Fruit fly (Drosophila melanogaster) whole organism, adult: ENCODE results near the gene Sfp33A1.

Experiments
- CG12768 ChIP-seq: fragments of 200-800 bp; sonication (Bioruptor generic); optimal IDR thresholded peaks from 2 replicates; lab custom pipeline; 2017; ENCODE audit warnings: missing biosample characterization, missing genetic modification characterization, mild to moderate bottlenecking, moderate library complexity, missing genetic modification reagents
- CG14711 ChIP-seq: fragments of 200-800 bp; sonication (Bioruptor generic); optimal IDR thresholded peaks from 2 replicates; lab custom pipeline; 2018; ENCODE audit warnings: missing biosample characterization, mild to moderate bottlenecking, missing genetic modification characterization, moderate library complexity
- CG1620 ChIP-seq: fragments of 200-800 bp; sonication (Bioruptor generic); optimal IDR thresholded peaks from 2 replicates; lab custom pipeline; 2016; ENCODE audit warnings: missing biosample characterization, missing genetic modification characterization
- CG33017 ChIP-seq: fragments of 200-800 bp; sonication (Bioruptor generic); optimal IDR thresholded peaks from 2 replicates; lab custom pipeline; 2018; ENCODE audit warnings: missing biosample characterization, mild to moderate bottlenecking, missing genetic modification characterization, moderate library complexity
- CG5204 ChIP-seq: fragments of 200-800 bp; sonication (Bioruptor generic); optimal IDR thresholded peaks from 2 replicates; lab custom pipeline; 2016; ENCODE audit warnings: missing biosample characterization, missing genetic modification characterization
- CG7045 ChIP-seq: fragments of 200-800 bp; sonication (Bioruptor generic); optimal IDR thresholded peaks from 2 replicates; lab custom pipeline; 2017; ENCODE audit warnings: missing biosample characterization, mild to moderate bottlenecking, missing genetic modification characterization
- CG7101 ChIP-seq: fragments of 200-800 bp; sonication (Bioruptor generic); optimal IDR thresholded peaks from 2 replicates; lab custom pipeline; 2018; ENCODE audit warnings: missing biosample characterization, mild to moderate bottlenecking, missing genetic modification characterization, moderate library complexity
- Clk ChIP-seq: fragments of 200-800 bp; sonication (Bioruptor generic); optimal IDR thresholded peaks from 2 replicates; lab custom pipeline; 2017; ENCODE audit warnings: missing biosample characterization, missing genetic modification characterization
- Crg-1 ChIP-seq: fragments of 200-800 bp; sonication (Bioruptor generic); optimal IDR thresholded peaks from 2 replicates; lab custom pipeline; 2016; ENCODE audit warnings: missing biosample characterization, missing genetic modification characterization
- Hr96 ChIP-seq: fragments of 200-800 bp; sonication (Bioruptor generic); optimal IDR thresholded peaks from 2 replicates; lab custom pipeline; 2016; ENCODE audit warnings: missing biosample characterization, missing genetic modification characterization
- Mnt ChIP-seq: fragments of 200-800 bp; sonication (Bioruptor generic); optimal IDR thresholded peaks from 2 replicates; lab custom pipeline; 2016; ENCODE audit warnings: missing biosample characterization, mild to moderate bottlenecking, missing genetic modification characterization
- bab1 ChIP-seq: fragments of 200-800 bp; sonication (Bioruptor generic); optimal IDR thresholded peaks from 3 replicates; lab custom pipeline; 2019; ENCODE audit warnings: missing biosample characterization, mild to moderate bottlenecking, missing genetic modification characterization, moderate library complexity
- cic ChIP-seq: fragments of 200-800 bp; sonication (Bioruptor generic); optimal IDR thresholded peaks from 2 replicates; lab custom pipeline; 2017; ENCODE audit warnings: missing biosample characterization, mild to moderate bottlenecking, missing genetic modification characterization, moderate library complexity
- cnc ChIP-seq, 2 experiments: fragments of >200 bp; optimal IDR thresholded peaks; 2 replicates each; lab custom pipeline; 2017
- kay ChIP-seq: fragments of 200-800 bp; sonication (Bioruptor generic); peaks from one replicate; lab custom pipeline; 2016; ENCODE audit warnings: missing biosample characterization, missing genetic modification characterization, borderline replicate concordance
- ovo ChIP-seq: fragments of 200-800 bp; sonication (Bioruptor generic); optimal IDR thresholded peaks from 2 replicates; lab custom pipeline; 2016; ENCODE audit warnings: missing biosample characterization, missing genetic modification characterization
- tj ChIP-seq: fragments of 200-800 bp; sonication (Bioruptor generic); optimal IDR thresholded peaks from 3 replicates; lab custom pipeline; 2017; ENCODE audit warnings: missing biosample characterization, mild to moderate bottlenecking, missing genetic modification characterization, moderate library complexity
- toe ChIP-seq: fragments of 200-800 bp; sonication (Bioruptor generic); optimal IDR thresholded peaks from 2 replicates; lab custom pipeline; 2016; ENCODE audit warnings: missing biosample characterization, missing genetic modification characterization

The Sfp33A1 gene

dm6 chr2L:11754402-11754801 is at the start of gene Sfp33A1:
Sfp33A1 (minus strand) TSS chr2L:11754502.
- TF ChIP-seq kay (GFP tag; lab: Kevin White, UChicago): peak; percentile 8
- no peak for TF ChIP-seq CG14711 (tag; lab: Kevin White, UChicago)

dm6 chr2L:11797127-11797526 is 42.8 kb upstream of the Sfp33A1 start:
- TF ChIP-seq Crg-1: no peak
- TF ChIP-seq Clk: no peak
- TF ChIP-seq CG7045 (GFP tag; lab: Kevin White, UChicago): no peak
- no peak for TF ChIP-seq Hr96
- TF ChIP-seq CG5204 (GFP tag; lab: Kevin White, UChicago): no peak
- TF ChIP-seq CG12768: no peak
- TF ChIP-seq tj (GFP tag; lab: Kevin White, UChicago): no peak

- TF ChIP-seq bab1: no peak
- no peak for TF ChIP-seq ovo (GFP tag; lab: Kevin White, UChicago)
- no peak for TF ChIP-seq toe (GFP tag; lab: Kevin White, UChicago)
Observed at dm6 chr2L:11793986-11794385, 39.7 kb upstream of the Sfp33A1 start, which contains the start of gene CG14937. CG14937 (minus strand) TSS chr2L:11794086.

dm6 chr2L:11792265-11792664 is 38.0 kb upstream of the Sfp33A1 start, which contains the start of gene Tsp33B:
Tsp33B (minus strand) TSS chr2L:11792365.
- no peak for TF ChIP-seq CG5204 (GFP tag; lab: Kevin White, UChicago)
- no peak for TF ChIP-seq CG33017 (tag; lab: Kevin White, UChicago)
- no peak for TF ChIP-seq cic (GFP tag; lab: Kevin White, UChicago)
- no peak for TF ChIP-seq CG7045 (GFP tag; lab: Kevin White, UChicago)
- no peak for TF ChIP-seq bab1
- TF ChIP-seq CG14711 (tag; lab: Kevin White, UChicago): no peak
- TF ChIP-seq Mnt: no peak
- TF ChIP-seq ovo (GFP tag; lab: Kevin White, UChicago): no peak
- no peak for TF ChIP-seq CG12768
- no peak for TF ChIP-seq Crg-1
- TF ChIP-seq tj (GFP tag; lab: Kevin White, UChicago): no peak
- TF ChIP-seq CG7101 (tag; lab: Kevin White, UChicago): no peak
- TF ChIP-seq kay (GFP tag; lab: Kevin White, UChicago): no peak

- TF ChIP-seq tj (GFP tag; lab: Kevin White, UChicago) (no peak), ovo (GFP tag; lab: Kevin White, UChicago) (no peak), CG7101 (tag; lab: Kevin White, UChicago) (no peak), CG7045 (GFP tag; lab: Kevin White, UChicago) (no peak), Hr96 (no peak)
Observed at dm6 chr2L:11789690-11790089, 35.4 kb upstream of the Sfp33A1 start, which contains the start of gene CG14932. CG14932 (plus strand) TSS chr2L:11789919.

dm6 chr2L:11788034-11788433 is 33.7 kb upstream of the Sfp33A1 start, which contains the start of gene CG14931:
CG14931 (plus strand) TSS chr2L:11788334.
- no peak for TF ChIP-seq tj (GFP tag; lab: Kevin White, UChicago)
- no peak for TF ChIP-seq CG5204 (GFP tag; lab: Kevin White, UChicago)
- no peak for TF ChIP-seq CG7101 (tag; lab: Kevin White, UChicago)
- TF ChIP-seq CG12768: no peak
- no peak for TF ChIP-seq cnc (optimal IDR thresholded peaks at IDR 0.05; lab: Kevin White, UChicago)

dm6 chr2L:11753922-11754321 is 380 bp downstream of the Sfp33A1 start, which contains the start of gene CG42471:
CG42471 (minus strand) TSS chr2L:11754022.
- TF ChIP-seq Clk (no peak), CG33017 (tag; lab: Kevin White, UChicago) (no peak)

dm6 chr2L:11753455-11753854 is 847 bp downstream of the Sfp33A1 start, which contains the start of gene CG42470:
CG42470 (minus strand) TSS chr2L:11753555.
- TF ChIP-seq CG12768: no peak
- TF ChIP-seq Mnt: no peak
- no peak for TF ChIP-seq ovo (GFP tag; lab: Kevin White, UChicago)
- TF ChIP-seq CG5204 (GFP tag; lab: Kevin White, UChicago): no peak
- TF ChIP-seq CG33017 (tag; lab: Kevin White, UChicago): no peak
- TF ChIP-seq Hr96: no peak
- no peak for TF ChIP-seq Clk
- no peak for TF ChIP-seq CG7101 (tag; lab: Kevin White, UChicago)
- TF ChIP-seq cic (GFP tag; lab: Kevin White, UChicago): no peak
- no peak for TF ChIP-seq CG7045 (GFP tag; lab: Kevin White, UChicago)
- no peak for TF ChIP-seq CG14711 (tag; lab: Kevin White, UChicago)
- no peak for TF ChIP-seq CG1620
- no peak for TF ChIP-seq bab1
- TF ChIP-seq Crg-1: no peak

dm6 chr2L:11740595-11740994 is 13.7 kb downstream of the Sfp33A1 start:
- TF ChIP-seq CG7045 (GFP tag; lab: Kevin White, UChicago) (peak; percentile 38), bab1 (no peak), cic (GFP tag; lab: Kevin White, UChicago) (peak; percentile 15), ovo (GFP tag; lab: Kevin White, UChicago) (no peak)
